7 worm cellular contexts compared by ENCODE assay signal in the genomic region with DNA sequence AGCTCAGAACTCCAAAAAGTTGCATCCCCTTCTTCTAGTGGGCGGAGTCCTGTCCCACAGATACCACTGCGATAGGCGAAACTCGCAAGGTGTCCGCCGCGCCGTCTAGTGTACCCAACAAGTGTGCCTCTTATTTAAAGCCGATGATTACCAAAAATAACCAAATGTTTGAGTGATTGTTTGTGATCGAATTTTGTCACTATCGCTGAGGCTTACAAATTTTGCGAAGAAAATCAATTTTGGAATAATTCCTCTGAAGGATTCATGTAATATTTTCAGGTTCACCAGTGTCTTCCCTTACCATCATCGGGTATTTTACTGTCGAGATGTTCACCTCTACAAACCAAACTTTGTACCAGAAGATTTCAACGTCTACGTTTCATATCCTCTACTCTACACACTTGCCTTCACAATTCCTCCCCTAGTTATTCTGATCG.
TF ChIP-seq lines count a peak whose summit lies in the region.

No protein-coding gene starts in this region.

TF ChIP-seq in whole organism, L1 larva, 84 proteins besides CTCF, POLR2A, EP300 and RAD21 (continued from another document and continues in another):
- peak; percentile 77 for TF ChIP-seq swsn-7 (tag; optimal IDR thresholded peaks at IDR 0.05; lab: Kevin White, UChicago)
- TF ChIP-seq fkh-10 (GFP tag; optimal IDR thresholded peaks at IDR 0.05; lab: Kevin White, UChicago): peak; percentile 53
- TF ChIP-seq dpl-1 (GFP tag; optimal IDR thresholded peaks at IDR 0.05; lab: Kevin White, UChicago): peak; percentile 13 to 62 (median 54)
- peak; percentile 39 for TF ChIP-seq C04F5.9 (tag; optimal IDR thresholded peaks at IDR 0.05; lab: Kevin White, UChicago)
- TF ChIP-seq ces-1 (GFP tag; optimal IDR thresholded peaks at IDR 0.05; lab: Kevin White, UChicago): no peak
- TF ChIP-seq nhr-12 (tag; optimal IDR thresholded peaks at IDR 0.05; lab: Kevin White, UChicago): no peak
- no peak for TF ChIP-seq ets-5 (GFP tag; IDR thresholded peaks at IDR 0.05; lab: Robert Waterston, UW)
- TF ChIP-seq alr-1 (tag; optimal IDR thresholded peaks at IDR 0.05; lab: Kevin White, UChicago; ENCODE audit: borderline replicate concordance): no peak
- TF ChIP-seq lin-13 (GFP tag; optimal IDR thresholded peaks at IDR 0.05; lab: Kevin White, UChicago): peak; percentile 52
- peak; percentile 23 for TF ChIP-seq nhr-237 (tag; optimal IDR thresholded peaks at IDR 0.05; lab: Kevin White, UChicago)
- TF ChIP-seq unc-62 (GFP tag; optimal IDR thresholded peaks at IDR 0.05; lab: Kevin White, UChicago): no peak
- no peak for TF ChIP-seq pqm-1 (tag; optimal IDR thresholded peaks at IDR 0.05; lab: Kevin White, UChicago)
- TF ChIP-seq fos-1 (tag; optimal IDR thresholded peaks at IDR 0.05; lab: Kevin White, UChicago): peak; percentile 85
- TF ChIP-seq skn-1 (tag; optimal IDR thresholded peaks at IDR 0.05; lab: Kevin White, UChicago): no peak
- no peak for TF ChIP-seq F16B12.6 (tag; optimal IDR thresholded peaks at IDR 0.05; lab: Kevin White, UChicago)
- no peak for TF ChIP-seq vab-15 (tag; optimal IDR thresholded peaks at IDR 0.05; lab: Kevin White, UChicago)
- TF ChIP-seq tbx-2 (tag; optimal IDR thresholded peaks at IDR 0.05; lab: Kevin White, UChicago): peak; percentile 72
- no peak for TF ChIP-seq lir-3 (tag; optimal IDR thresholded peaks at IDR 0.05; lab: Kevin White, UChicago; ENCODE audit: poor library complexity)

TF ChIP-seq in whole organism, L2 larva, 48 proteins besides CTCF, POLR2A, EP300 and RAD21 (continued from another document and continues in another):
- TF ChIP-seq C34F6.9 (tag; optimal IDR thresholded peaks at IDR 0.05; lab: Kevin White, UChicago) (no peak), nhr-11 (tag; optimal IDR thresholded peaks at IDR 0.05; lab: Kevin White, UChicago) (no peak), sma-9 (GFP tag; optimal IDR thresholded peaks at IDR 0.05; lab: Kevin White, UChicago) (peak; percentile 86), sma-9 (tag; optimal IDR thresholded peaks at IDR 0.05; lab: Kevin White, UChicago) (no peak), nhr-10 (tag; optimal IDR thresholded peaks at IDR 0.05; lab: Kevin White, UChicago) (peak; percentile 31), lin-11 (tag; optimal IDR thresholded peaks at IDR 0.05; lab: Kevin White, UChicago) (peak; percentile 34), Y55F3AM.14 (GFP tag; optimal IDR thresholded peaks at IDR 0.05; lab: Kevin White, UChicago) (peak; percentile 58), fos-1 (tag; optimal IDR thresholded peaks at IDR 0.05; lab: Kevin White, UChicago) (peak; percentile 86), nhr-23 (tag; optimal IDR thresholded peaks at IDR 0.05; lab: Kevin White, UChicago) (no peak), nhr-129 (tag; optimal IDR thresholded peaks at IDR 0.05; lab: Kevin White, UChicago) (peak; percentile 46), R02D3.7 (tag; optimal IDR thresholded peaks at IDR 0.05; lab: Kevin White, UChicago) (peak; percentile 19), gmeb-1 (tag; optimal IDR thresholded peaks at IDR 0.05; lab: Kevin White, UChicago) (peak; percentile 82), alr-1 (tag; optimal IDR thresholded peaks at IDR 0.05; lab: Kevin White, UChicago) (no peak), ceh-16 (tag; optimal IDR thresholded peaks at IDR 0.05; lab: Kevin White, UChicago) (peak; percentile 66), peb-1 (tag; optimal IDR thresholded peaks at IDR 0.05; lab: Kevin White, UChicago) (no peak), ztf-4 (tag; optimal IDR thresholded peaks at IDR 0.05; lab: Kevin White, UChicago) (no peak), elt-1 (tag; optimal IDR thresholded peaks at IDR 0.05; lab: Kevin White, UChicago) (no peak), zag-1 (tag; optimal IDR thresholded peaks at IDR 0.05; lab: Kevin White, UChicago) (peak; percentile 44), lsy-2 (tag; optimal IDR thresholded peaks at IDR 0.05; lab: Kevin White, UChicago) (peak; percentile 60 to 74)

TF ChIP-seq in whole organism, L3 larva, 47 proteins besides CTCF, POLR2A, EP300 and RAD21 (continued from another document):
- TF ChIP-seq tbx-2 (tag; optimal IDR thresholded peaks at IDR 0.05; lab: Kevin White, UChicago) (peak; percentile 68), fkh-2 (tag; optimal IDR thresholded peaks at IDR 0.05; lab: Kevin White, UChicago) (no peak), nhr-12 (tag; optimal IDR thresholded peaks at IDR 0.05; lab: Kevin White, UChicago) (no peak), zag-1 (tag; optimal IDR thresholded peaks at IDR 0.05; lab: Kevin White, UChicago) (peak; percentile 32), R02D3.7 (tag; optimal IDR thresholded peaks at IDR 0.05; lab: Kevin White, UChicago) (peak; percentile 73), nhr-23 (tag; optimal IDR thresholded peaks at IDR 0.05; lab: Kevin White, UChicago) (peak; percentile 69), egl-27 (tag; optimal IDR thresholded peaks at IDR 0.05; lab: Kevin White, UChicago) (peak; percentile 8), mml-1 (tag; optimal IDR thresholded peaks at IDR 0.05; lab: Kevin White, UChicago) (no peak), lin-39 (tag; optimal IDR thresholded peaks at IDR 0.05; lab: Kevin White, UChicago) (peak; percentile 62), aly-2 (tag; optimal IDR thresholded peaks at IDR 0.05; lab: Kevin White, UChicago) (peak; percentile 74), snpc-4 (tag; optimal IDR thresholded peaks at IDR 0.05; lab: Kevin White, UChicago) (peak; percentile 99), nhr-43 (tag; optimal IDR thresholded peaks at IDR 0.05; lab: Kevin White, UChicago; ENCODE audit: poor library complexity, severe bottlenecking) (peak; percentile 87), fos-1 (tag; optimal IDR thresholded peaks at IDR 0.05; lab: Kevin White, UChicago) (no peak), mdl-1 (tag; optimal IDR thresholded peaks at IDR 0.05; lab: Kevin White, UChicago) (no peak), pqm-1 (tag; optimal IDR thresholded peaks at IDR 0.05; lab: Kevin White, UChicago) (peak; percentile 77), jun-1 (tag; optimal IDR thresholded peaks at IDR 0.05; lab: Kevin White, UChicago) (peak; percentile 65), skn-1 (tag; optimal IDR thresholded peaks at IDR 0.05; lab: Kevin White, UChicago) (peak; percentile 42), lsy-12 (tag; optimal IDR thresholded peaks at IDR 0.05; lab: Kevin White, UChicago) (peak; percentile 71), elt-2 (tag; optimal IDR thresholded peaks at IDR 0.05; lab: Kevin White, UChicago) (peak; percentile 64)

TF ChIP-seq in whole organism, L4 larva, 104 proteins besides CTCF, POLR2A, EP300 and RAD21 (continued from another document and continues in another):
- TF ChIP-seq D1046.2 (GFP tag; IDR thresholded peaks at IDR 0.05; lab: Robert Waterston, UW) (no peak), T26A8.4 (GFP tag; IDR thresholded peaks at IDR 0.05; lab: Robert Waterston, UW) (peak; percentile 93), snpc-1.2 (GFP tag; IDR thresholded peaks at IDR 0.05; lab: Robert Waterston, UW) (peak; percentile 85), nhr-11 (tag; optimal IDR thresholded peaks at IDR 0.05; lab: Kevin White, UChicago) (no peak), nhr-41 (GFP tag; IDR thresholded peaks at IDR 0.05; lab: Robert Waterston, UW) (0 out of 2 replicates have a peak, but pooled peaks have one; percentile 26), daf-8 (GFP tag; IDR thresholded peaks at IDR 0.05; lab: Robert Waterston, UW) (no peak), hif-1 (tag; optimal IDR thresholded peaks at IDR 0.05; lab: Kevin White, UChicago) (no peak), Y5F2A.4 (GFP tag; optimal IDR thresholded peaks at IDR 0.05; lab: Kevin White, UChicago) (no peak), lin-1 (GFP tag; IDR thresholded peaks at IDR 0.05; lab: Robert Waterston, UW) (no peak), aha-1 (tag; lab: Kevin White, UChicago) (peak; percentile 62), lir-3 (tag; optimal IDR thresholded peaks at IDR 0.05; lab: Kevin White, UChicago) (no peak), daf-19 (GFP tag; conservative IDR thresholded peaks at IDR 0.05; lab: Robert Waterston, UW) (peak; percentile 67; the same call in 1 of the 2 replicates), dmd-6 (GFP tag; IDR thresholded peaks at IDR 0.05; lab: Robert Waterston, UW) (peak; percentile 72), set-16 (GFP tag; IDR thresholded peaks at IDR 0.05; lab: Robert Waterston, UW) (no peak), mes-2 (tag; optimal IDR thresholded peaks at IDR 0.05; lab: Kevin White, UChicago; ENCODE audit: poor library complexity, severe bottlenecking) (peak; percentile 89), zfp-2 (tag; optimal IDR thresholded peaks at IDR 0.05; lab: Kevin White, UChicago) (no peak), cey-2 (tag; optimal IDR thresholded peaks at IDR 0.05; lab: Kevin White, UChicago; ENCODE audit: borderline replicate concordance, insufficient read depth) (no peak), zip-11 (GFP tag; IDR thresholded peaks at IDR 0.05; lab: Robert Waterston, UW) (no peak), duxl-1 (tag; optimal IDR thresholded peaks at IDR 0.05; lab: Kevin White, UChicago; ENCODE audit: poor library complexity) (peak; percentile 84)

TF ChIP-seq in whole organism, late embryonic, 69 proteins besides CTCF, POLR2A, EP300 and RAD21 (continued from another document):
- no peak for TF ChIP-seq hlh-13 (GFP tag; optimal IDR thresholded peaks at IDR 0.05; lab: Kevin White, UChicago)
- TF ChIP-seq dve-1 (tag; optimal IDR thresholded peaks at IDR 0.05; lab: Kevin White, UChicago): peak; percentile 17
- peak; percentile 50 for TF ChIP-seq nfya-1 (tag; optimal IDR thresholded peaks at IDR 0.05; lab: Kevin White, UChicago)
- no peak for TF ChIP-seq unc-3 (GFP tag; conservative IDR thresholded peaks at IDR 0.05; lab: Robert Waterston, UW)
- TF ChIP-seq unc-3 (tag; optimal IDR thresholded peaks at IDR 0.05; lab: Kevin White, UChicago): no peak
- no peak for TF ChIP-seq madf-2 (tag; optimal IDR thresholded peaks at IDR 0.05; lab: Kevin White, UChicago)
- TF ChIP-seq elt-2 (tag; optimal IDR thresholded peaks at IDR 0.05; lab: Kevin White, UChicago): no peak
- TF ChIP-seq sdc-2 (tag; optimal IDR thresholded peaks at IDR 0.05; lab: Kevin White, UChicago): no peak
- no peak for TF ChIP-seq odd-2 (tag; optimal IDR thresholded peaks at IDR 0.05; lab: Kevin White, UChicago)
- TF ChIP-seq hlh-8 (tag; optimal IDR thresholded peaks at IDR 0.05; lab: Kevin White, UChicago): no peak
- no peak for TF ChIP-seq elt-4 (tag; optimal IDR thresholded peaks at IDR 0.05; lab: Kevin White, UChicago)
- no peak for TF ChIP-seq C08G9.2 (tag; optimal IDR thresholded peaks at IDR 0.05; lab: Kevin White, UChicago)
- no peak for TF ChIP-seq rnt-1 (tag; optimal IDR thresholded peaks at IDR 0.05; lab: Kevin White, UChicago)

TF ChIP-seq in whole organism, mixed stage, embryonic, 35 proteins besides CTCF, POLR2A, EP300 and RAD21 (continued from another document):
- TF ChIP-seq ham-2 (GFP tag; optimal IDR thresholded peaks at IDR 0.05; lab: Kevin White, UChicago): no peak
- TF ChIP-seq ces-1 (GFP tag; optimal IDR thresholded peaks at IDR 0.05; lab: Kevin White, UChicago): peak; percentile 43
- peak; percentile 7 for TF ChIP-seq lsy-2 (tag; optimal IDR thresholded peaks at IDR 0.05; lab: Kevin White, UChicago)
- peak; percentile 10 for TF ChIP-seq mep-1 (tag; optimal IDR thresholded peaks at IDR 0.05; lab: Kevin White, UChicago)

TF ChIP-seq in whole organism, young adult, 124 proteins besides CTCF, POLR2A, EP300 and RAD21 (continued from another document and continues in another):
- TF ChIP-seq ceh-27 (GFP tag; optimal IDR thresholded peaks at IDR 0.05; lab: Kevin White, UChicago): peak; percentile 53
- TF ChIP-seq madf-10 (tag; optimal IDR thresholded peaks at IDR 0.05; lab: Kevin White, UChicago): peak; percentile 66
- peak in 1 of 2 experiments; percentile 38 for TF ChIP-seq rec-8 (tag; optimal IDR thresholded peaks at IDR 0.05; lab: Kevin White, UChicago)
- no peak for TF ChIP-seq rpc-1 (optimal IDR thresholded peaks at IDR 0.05; lab: Kevin White, UChicago)
- peak; percentile 24 for TF ChIP-seq rpc-1 (tag; optimal IDR thresholded peaks at IDR 0.05; lab: Kevin White, UChicago)
- no peak for TF ChIP-seq ztf-25 (GFP tag; IDR thresholded peaks at IDR 0.05; lab: Robert Waterston, UW)
- TF ChIP-seq mes-4 (tag; optimal IDR thresholded peaks at IDR 0.05; lab: Kevin White, UChicago): peak; percentile 29
- no peak for TF ChIP-seq aptf-2 (GFP tag; conservative IDR thresholded peaks at IDR 0.05; lab: Robert Waterston, UW)
- TF ChIP-seq hlh-12 (tag; optimal IDR thresholded peaks at IDR 0.05; lab: Kevin White, UChicago): no peak
- TF ChIP-seq gei-17 (GFP tag; optimal IDR thresholded peaks at IDR 0.05; lab: Kevin White, UChicago): peak; percentile 78
- peak; percentile 32 for TF ChIP-seq hrde-1 (tag; optimal IDR thresholded peaks at IDR 0.05; lab: Kevin White, UChicago; ENCODE audit: borderline replicate concordance)
- peak; percentile 37 for TF ChIP-seq F52B5.7 (tag; optimal IDR thresholded peaks at IDR 0.05; lab: Kevin White, UChicago)
- TF ChIP-seq nhr-90 (tag; optimal IDR thresholded peaks at IDR 0.05; lab: Kevin White, UChicago): no peak
- TF ChIP-seq nhr-179 (tag; optimal IDR thresholded peaks at IDR 0.05; lab: Kevin White, UChicago): peak; percentile 11
- TF ChIP-seq akir-1 (GFP tag; optimal IDR thresholded peaks at IDR 0.05; lab: Kevin White, UChicago): no peak
- TF ChIP-seq ztf-18 (tag; optimal IDR thresholded peaks at IDR 0.05; lab: Kevin White, UChicago): peak; percentile 66
- peak; percentile 27 for TF ChIP-seq die-1 (tag; optimal IDR thresholded peaks at IDR 0.05; lab: Kevin White, UChicago)
- peak; percentile 94 for TF ChIP-seq dox-1 (GFP tag; IDR thresholded peaks at IDR 0.05; lab: Robert Waterston, UW)
- no peak for TF ChIP-seq dpl-1 (GFP tag; optimal IDR thresholded peaks at IDR 0.05; lab: Kevin White, UChicago)
- no peak for TF ChIP-seq cebp-2 (GFP tag; IDR thresholded peaks at IDR 0.05; lab: Robert Waterston, UW)
- peak; percentile 74 for TF ChIP-seq ets-4 (GFP tag; optimal IDR thresholded peaks at IDR 0.05; lab: Kevin White, UChicago)
- TF ChIP-seq lsy-27 (tag; optimal IDR thresholded peaks at IDR 0.05; lab: Kevin White, UChicago; ENCODE audit: borderline replicate concordance, insufficient read depth): no peak
- peak; percentile 60 for TF ChIP-seq nhr-80 (tag; optimal IDR thresholded peaks at IDR 0.05; lab: Kevin White, UChicago)
- TF ChIP-seq ceh-100 (GFP tag; IDR thresholded peaks at IDR 0.05; lab: Robert Waterston, UW): peak; percentile 66
- peak; percentile 98 for TF ChIP-seq hmg-1.2 (GFP tag; IDR thresholded peaks at IDR 0.05; lab: Robert Waterston, UW)
- peak; percentile 97 for TF ChIP-seq madf-6 (GFP tag; IDR thresholded peaks at IDR 0.05; lab: Robert Waterston, UW)
- peak; percentile 52 for TF ChIP-seq hsf-1 (GFP tag; IDR thresholded peaks at IDR 0.05; lab: Robert Waterston, UW)
- no peak for TF ChIP-seq nfya-2 (GFP tag; IDR thresholded peaks at IDR 0.05; lab: Robert Waterston, UW)
- peak; percentile 54; the same call in 1 of the 2 replicates for TF ChIP-seq C06A6.2 (GFP tag; conservative IDR thresholded peaks at IDR 0.05; lab: Robert Waterston, UW)
- TF ChIP-seq repo-1 (tag; optimal IDR thresholded peaks at IDR 0.05; lab: Kevin White, UChicago): peak; percentile 76
- 0 out of 2 replicates have a peak, but pooled peaks have one; percentile 20 for TF ChIP-seq egl-44 (GFP tag; IDR thresholded peaks at IDR 0.05; lab: Robert Waterston, UW)
- peak; percentile 96 for TF ChIP-seq B0336.3 (GFP tag; IDR thresholded peaks at IDR 0.05; lab: Robert Waterston, UW)
- peak; percentile 99 for TF ChIP-seq him-1 (tag; optimal IDR thresholded peaks at IDR 0.05; lab: Kevin White, UChicago)
- peak; percentile 38 for TF ChIP-seq K12H6.12 (tag; optimal IDR thresholded peaks at IDR 0.05; lab: Kevin White, UChicago)
- peak; percentile 40 for TF ChIP-seq attf-5 (GFP tag; optimal IDR thresholded peaks at IDR 0.05; lab: Kevin White, UChicago)
- peak; percentile 33 for TF ChIP-seq unc-130 (GFP tag; optimal IDR thresholded peaks at IDR 0.05; lab: Kevin White, UChicago)
- peak; percentile 76 for TF ChIP-seq zfh-2 (GFP tag; conservative IDR thresholded peaks at IDR 0.05; lab: Robert Waterston, UW)
- TF ChIP-seq snpc-4 (GFP tag; optimal IDR thresholded peaks at IDR 0.05; lab: Kevin White, UChicago): peak; percentile 99
- peak; percentile 99 to 100 (median 99) for TF ChIP-seq snpc-4 (tag; optimal IDR thresholded peaks at IDR 0.05; lab: Kevin White, UChicago)
- TF ChIP-seq madf-8 (GFP tag; conservative IDR thresholded peaks at IDR 0.05; lab: Robert Waterston, UW): peak; percentile 85
- TF ChIP-seq let-607 (tag; optimal IDR thresholded peaks at IDR 0.05; lab: Kevin White, UChicago): peak; percentile 50 to 68
- TF ChIP-seq ztf-3 (GFP tag; optimal IDR thresholded peaks at IDR 0.05; lab: Kevin White, UChicago): no peak
- TF ChIP-seq lir-1 (GFP tag; conservative IDR thresholded peaks at IDR 0.05; lab: Robert Waterston, UW): 0 out of 2 replicates have a peak, but pooled peaks have one; percentile 39
- peak; percentile 61 for TF ChIP-seq B0019.2 (GFP tag; conservative IDR thresholded peaks at IDR 0.05; lab: Robert Waterston, UW)
